Fruit fly (Drosophila melanogaster) whole organism, adult: ENCODE data around the gene papi.

Experiments used
- CG14711 ChIP-seq: fragments of 200-800 bp; sonication (Bioruptor generic); optimal IDR thresholded peaks from 2 replicates; lab custom pipeline; 2018; ENCODE audit warnings: missing biosample characterization, mild to moderate bottlenecking, missing genetic modification characterization, moderate library complexity
- CG1620 ChIP-seq: fragments of 200-800 bp; sonication (Bioruptor generic); optimal IDR thresholded peaks from 2 replicates; lab custom pipeline; 2016; ENCODE audit warnings: missing biosample characterization, missing genetic modification characterization
- CG33017 ChIP-seq: fragments of 200-800 bp; sonication (Bioruptor generic); optimal IDR thresholded peaks from 2 replicates; lab custom pipeline; 2018; ENCODE audit warnings: missing biosample characterization, mild to moderate bottlenecking, missing genetic modification characterization, moderate library complexity
- CG7045 ChIP-seq: fragments of 200-800 bp; sonication (Bioruptor generic); optimal IDR thresholded peaks from 2 replicates; lab custom pipeline; 2017; ENCODE audit warnings: missing biosample characterization, mild to moderate bottlenecking, missing genetic modification characterization
- CG7101 ChIP-seq: fragments of 200-800 bp; sonication (Bioruptor generic); optimal IDR thresholded peaks from 2 replicates; lab custom pipeline; 2018; ENCODE audit warnings: missing biosample characterization, mild to moderate bottlenecking, missing genetic modification characterization, moderate library complexity
- bab1 ChIP-seq: fragments of 200-800 bp; sonication (Bioruptor generic); optimal IDR thresholded peaks from 3 replicates; lab custom pipeline; 2019; ENCODE audit warnings: missing biosample characterization, mild to moderate bottlenecking, missing genetic modification characterization, moderate library complexity
- cnc ChIP-seq, 2 experiments: fragments of >200 bp; optimal IDR thresholded peaks; 2 replicates each; lab custom pipeline; 2017
- kay ChIP-seq: fragments of 200-800 bp; sonication (Bioruptor generic); peaks from one replicate; lab custom pipeline; 2016; ENCODE audit warnings: missing biosample characterization, missing genetic modification characterization, borderline replicate concordance
- ovo ChIP-seq: fragments of 200-800 bp; sonication (Bioruptor generic); optimal IDR thresholded peaks from 2 replicates; lab custom pipeline; 2016; ENCODE audit warnings: missing biosample characterization, missing genetic modification characterization
- pad ChIP-seq: fragments of 200-800 bp; sonication (Bioruptor generic); optimal IDR thresholded peaks from 3 replicates; lab custom pipeline; 2017; ENCODE audit warnings: missing biosample characterization, missing genetic modification characterization, mild to moderate bottlenecking, moderate library complexity, missing genetic modification reagents
- tj ChIP-seq: fragments of 200-800 bp; sonication (Bioruptor generic); optimal IDR thresholded peaks from 3 replicates; lab custom pipeline; 2017; ENCODE audit warnings: missing biosample characterization, mild to moderate bottlenecking, missing genetic modification characterization, moderate library complexity

dm6 chr2L:2249578-2249977 is 29.0 kb downstream of the papi start:
- TF ChIP-seq cnc (optimal IDR thresholded peaks at IDR 0.05; lab: Kevin White, UChicago) (no peak), CG7045 (GFP tag; lab: Kevin White, UChicago) (no peak), CG1620 (GFP tag; lab: Kevin White, UChicago) (no peak), kay (GFP tag; lab: Kevin White, UChicago) (no peak), pad (GFP tag; lab: Kevin White, UChicago) (no peak), bab1 (GFP tag; lab: Kevin White, UChicago) (no peak), CG33017 (no peak), CG14711 (no peak), CG7101 (tag; lab: Kevin White, UChicago) (no peak), ovo (GFP tag; lab: Kevin White, UChicago) (no peak), tj (GFP tag; lab: Kevin White, UChicago) (no peak)
